Fruit fly (Drosophila melanogaster) whole organism, embryonic: Measurements from ENCODE around the gene CG42465.

Experiments
- Bgb ChIP-seq: fragments of 200-800 bp; sonication (Bioruptor generic); IDR thresholded peaks from 2 replicates; pipeline ENCODE4 v1.3.6; 2022; ENCODE audit warnings: missing biosample characterization, missing genetic modification characterization; ENCODE audit not compliant: partially characterized antibody
- CG1024 ChIP-seq: fragments of 200-800 bp; sonication (Bioruptor generic); IDR thresholded peaks from 2 replicates; pipeline ENCODE4 v1.3.6; 2022; ENCODE audit warnings: missing biosample characterization, missing genetic modification characterization
- CG10959 ChIP-seq: fragments of 200-800 bp; sonication (Bioruptor generic); IDR thresholded peaks from 2 replicates; pipeline ENCODE4 v1.3.6; 2022; ENCODE audit warnings: missing biosample characterization, missing genetic modification characterization
- CG11560 ChIP-seq: fragments of 200-800 bp; sonication (Bioruptor generic); IDR thresholded peaks from 3 replicates; pipeline ENCODE4 v1.3.6; 2022; ENCODE audit warnings: missing biosample characterization, missing genetic modification characterization
- CG12071 ChIP-seq: fragments of 200-800 bp; sonication (Bioruptor generic); optimal IDR thresholded peaks from 3 replicates; lab custom pipeline; 2018; ENCODE audit warnings: missing biosample characterization, mild to moderate bottlenecking, missing genetic modification characterization
- CG12236 ChIP-seq: fragments of 200-800 bp; sonication (Bioruptor generic); optimal IDR thresholded peaks from 2 replicates; lab custom pipeline; 2016; ENCODE audit warnings: missing biosample characterization, missing genetic modification characterization
- CG13424 ChIP-seq: fragments of 200-800 bp; sonication (Bioruptor generic); optimal IDR thresholded peaks from 2 replicates; lab custom pipeline; 2019; ENCODE audit warnings: missing biosample characterization, mild to moderate bottlenecking, missing genetic modification characterization, moderate library complexity
- CG14441 ChIP-seq: fragments of 200-800 bp; sonication (Bioruptor generic); IDR thresholded peaks from 2 replicates; pipeline ENCODE4 v1.3.6; 2022; ENCODE audit warnings: missing biosample characterization, missing genetic modification characterization
- CG15696 ChIP-seq: fragments of 200-800 bp; sonication (Bioruptor generic); optimal IDR thresholded peaks from 2 replicates; lab custom pipeline; 2019; ENCODE audit warnings: missing biosample characterization, mild to moderate bottlenecking, missing genetic modification characterization, moderate library complexity
- CG16815 ChIP-seq: fragments of 200-800 bp; sonication (Bioruptor generic); optimal IDR thresholded peaks from 3 replicates; lab custom pipeline; 2017; ENCODE audit warnings: missing biosample characterization, mild to moderate bottlenecking, missing genetic modification characterization
- CG16863 ChIP-seq: fragments of 200-800 bp; sonication (Bioruptor generic); optimal IDR thresholded peaks from 3 replicates; lab custom pipeline; 2016; ENCODE audit warnings: missing biosample characterization, missing genetic modification characterization
- CG17359 ChIP-seq: fragments of 200-800 bp; sonication (Bioruptor generic); optimal IDR thresholded peaks from 3 replicates; lab custom pipeline; 2018; ENCODE audit warnings: missing biosample characterization, mild to moderate bottlenecking, missing genetic modification characterization, moderate library complexity
- CG18262 ChIP-seq: fragments of 200-800 bp; optimal IDR thresholded peaks from 3 replicates; lab custom pipeline; 2019; ENCODE audit warnings: missing biosample characterization, mild to moderate bottlenecking, missing genetic modification characterization, moderate library complexity
- CG2199 ChIP-seq: fragments of 200-800 bp; sonication (Bioruptor generic); IDR thresholded peaks from 3 replicates; pipeline ENCODE4 v1.3.6; 2022; ENCODE audit warnings: missing biosample characterization, missing genetic modification characterization
- CG2202 ChIP-seq: fragments of 200-800 bp; sonication (Bioruptor generic); optimal IDR thresholded peaks from 2 replicates; lab custom pipeline; 2018; ENCODE audit warnings: missing biosample characterization, mild to moderate bottlenecking, missing genetic modification characterization
- CG2678 ChIP-seq: fragments of 200-800 bp; sonication (Bioruptor generic); optimal IDR thresholded peaks from 3 replicates; lab custom pipeline; 2019; ENCODE audit warnings: missing biosample characterization, mild to moderate bottlenecking, missing genetic modification characterization, moderate library complexity
- CG2875 ChIP-seq: fragments of 200-800 bp; sonication (Bioruptor generic); optimal IDR thresholded peaks from 2 replicates; lab custom pipeline; 2017; ENCODE audit warnings: missing biosample characterization, mild to moderate bottlenecking, missing genetic modification characterization, missing genetic modification reagents
- CG34376 ChIP-seq: fragments of 200-800 bp; sonication (Bioruptor generic); optimal IDR thresholded peaks from 2 replicates; lab custom pipeline; 2018; ENCODE audit warnings: missing biosample characterization, mild to moderate bottlenecking, missing genetic modification characterization
- CG34422 ChIP-seq: fragments of 200-800 bp; sonication (Bioruptor generic); IDR thresholded peaks from 3 replicates; pipeline ENCODE4 v1.3.6; 2022; ENCODE audit warnings: missing biosample characterization, missing genetic modification characterization
- CG4404 ChIP-seq: fragments of 200-800 bp; sonication (Bioruptor generic); IDR thresholded peaks from 2 replicates; pipeline ENCODE4 v1.3.6; 2022; ENCODE audit warnings: missing biosample characterization, missing genetic modification characterization
- CG4617 ChIP-seq: fragments of 200-800 bp; sonication (Bioruptor generic); optimal IDR thresholded peaks from 3 replicates; lab custom pipeline; 2016; ENCODE audit warnings: missing biosample characterization, missing genetic modification characterization, borderline replicate concordance
- CG4820 ChIP-seq: fragments of 200-800 bp; sonication (Bioruptor generic); optimal IDR thresholded peaks from 3 replicates; lab custom pipeline; 2016; ENCODE audit warnings: missing biosample characterization, missing genetic modification characterization
- Doc2 ChIP-seq: fragments of 200-800 bp; sonication (Bioruptor generic); IDR thresholded peaks from 2 replicates; pipeline ENCODE4 v1.3.6; 2022; ENCODE audit warnings: missing biosample characterization, missing genetic modification characterization
- Fer3 ChIP-seq: fragments of 200-800 bp; sonication (Bioruptor generic); optimal IDR thresholded peaks from 2 replicates; lab custom pipeline; 2018; ENCODE audit warnings: missing biosample characterization, mild to moderate bottlenecking, missing genetic modification characterization, moderate library complexity
- Hr39 ChIP-seq: fragments of >200 bp; optimal IDR thresholded peaks from 2 replicates; lab custom pipeline; 2017
- Hr51 ChIP-seq, 2 experiments: fragments of 200-800 bp; sonication (Bioruptor generic); optimal IDR thresholded peaks; 2 replicates in 1 of 2; 3 replicates in 1 of 2; lab custom pipeline; 2016 to 2018; ENCODE audit warnings: missing biosample characterization in 2 of 2, missing genetic modification characterization in 2 of 2, mild to moderate bottlenecking in 1 of 2, moderate library complexity in 1 of 2
- Hr78 ChIP-seq, 2 experiments: fragments of 200-800 bp in 1 of 2; fragments of >200 bp in 1 of 2; sonication (Bioruptor generic) in 1 of 2; optimal IDR thresholded peaks; 2 replicates each; lab custom pipeline; 2017 to 2019; ENCODE audit warnings: missing biosample characterization in 2 of 2, missing genetic modification characterization in 2 of 2, mild to moderate bottlenecking in 1 of 2, moderate library complexity in 1 of 2
- Nf-YB ChIP-seq: fragments of 200-800 bp; sonication (Bioruptor generic); optimal IDR thresholded peaks from 3 replicates; lab custom pipeline; 2019; ENCODE audit warnings: missing biosample characterization, mild to moderate bottlenecking, missing genetic modification characterization, moderate library complexity
- Opbp ChIP-seq: fragments of 200-800 bp; sonication (Bioruptor generic); IDR thresholded peaks from 3 replicates; pipeline ENCODE4 v1.3.6; 2022; ENCODE audit warnings: missing biosample characterization, missing genetic modification characterization; ENCODE audit not compliant: partially characterized antibody
- Poxn ChIP-seq: fragments of 200-800 bp; sonication (Bioruptor generic); IDR thresholded peaks from 2 replicates; pipeline ENCODE4 v1.3.6; 2022; ENCODE audit warnings: missing biosample characterization, missing genetic modification characterization
- Sry-δ ChIP-seq: fragments of 200-800 bp; sonication (Bioruptor generic); optimal IDR thresholded peaks from 2 replicates; lab custom pipeline; 2016; ENCODE audit warnings: missing biosample characterization, missing genetic modification characterization
- abd-A ChIP-seq: fragments of 200-800 bp; sonication (Bioruptor generic); optimal IDR thresholded peaks from 3 replicates; lab custom pipeline; 2019; ENCODE audit warnings: missing biosample characterization, mild to moderate bottlenecking, missing genetic modification characterization, moderate library complexity
- cg ChIP-seq: fragments of 200-800 bp; sonication (Bioruptor generic); optimal IDR thresholded peaks from 3 replicates; lab custom pipeline; 2019; ENCODE audit warnings: missing biosample characterization, mild to moderate bottlenecking, missing genetic modification characterization, moderate library complexity
- crp ChIP-seq, 2 experiments: fragments of 200-800 bp; sonication (Bioruptor generic); optimal IDR thresholded peaks; 2 replicates in 1 of 2; 3 replicates in 1 of 2; lab custom pipeline; 2017; ENCODE audit warnings: missing biosample characterization in 2 of 2, missing genetic modification characterization in 2 of 2, mild to moderate bottlenecking in 1 of 2, moderate library complexity in 1 of 2
- fru ChIP-seq: fragments of >200 bp; optimal IDR thresholded peaks from 2 replicates; lab custom pipeline; 2017
- fu2 ChIP-seq: fragments of 200-800 bp; sonication (Bioruptor generic); optimal IDR thresholded peaks from 2 replicates; lab custom pipeline; 2016; ENCODE audit warnings: missing biosample characterization, missing genetic modification characterization
- gem ChIP-seq: fragments of 200-800 bp; sonication (Bioruptor generic); optimal IDR thresholded peaks from 2 replicates; lab custom pipeline; 2019; ENCODE audit warnings: missing biosample characterization, mild to moderate bottlenecking, missing genetic modification characterization, moderate library complexity
- hkb ChIP-seq, 2 experiments: fragments of 200-800 bp in 1 of 2; fragments of >200 bp in 1 of 2; sonication (Bioruptor generic) in 1 of 2; IDR thresholded peaks in 1 of 2; optimal IDR thresholded peaks in 1 of 2; 2 replicates each; pipeline versions ENCODE4 v1.3.6 to Lab custom; 2017 to 2022; ENCODE audit warnings: missing biosample characterization in 1 of 2, missing genetic modification characterization in 1 of 2
- jumu ChIP-seq: fragments of 200-800 bp; sonication (Bioruptor generic); optimal IDR thresholded peaks from 3 replicates; lab custom pipeline; 2016; ENCODE audit warnings: missing biosample characterization, missing genetic modification characterization
- nerfin-2 ChIP-seq: fragments of 200-800 bp; sonication (Bioruptor generic); IDR thresholded peaks from 2 replicates; pipeline ENCODE4 v1.3.6; 2022; ENCODE audit warnings: missing biosample characterization, missing genetic modification characterization; ENCODE audit not compliant: partially characterized antibody
- oc ChIP-seq: fragments of 200-800 bp; sonication (Bioruptor generic); optimal IDR thresholded peaks from 2 replicates; lab custom pipeline; 2018; ENCODE audit warnings: missing biosample characterization, mild to moderate bottlenecking, missing genetic modification characterization, moderate library complexity
- odd ChIP-seq: fragments of 200-800 bp; sonication (Bioruptor generic); optimal IDR thresholded peaks from 2 replicates; lab custom pipeline; 2017; ENCODE audit warnings: missing biosample characterization, mild to moderate bottlenecking, missing genetic modification characterization
- peb ChIP-seq: fragments of 200-800 bp; sonication (Bioruptor generic); IDR thresholded peaks from 2 replicates; pipeline ENCODE4 v1.3.6; 2022; ENCODE audit warnings: missing biosample characterization, missing genetic modification characterization
- sqz ChIP-seq: fragments of 200-800 bp; sonication (Bioruptor generic); optimal IDR thresholded peaks from 3 replicates; lab custom pipeline; 2018; ENCODE audit warnings: missing biosample characterization, mild to moderate bottlenecking, missing genetic modification characterization
- tin ChIP-seq: fragments of 200-800 bp; sonication (Bioruptor generic); optimal IDR thresholded peaks from 3 replicates; lab custom pipeline; 2016; ENCODE audit warnings: missing biosample characterization, missing genetic modification characterization
- toy ChIP-seq: fragments of 200-800 bp; sonication (Bioruptor generic); IDR thresholded peaks from 2 replicates; pipeline ENCODE4 v1.3.6; 2022; ENCODE audit warnings: missing biosample characterization, missing genetic modification characterization
- usp ChIP-seq: fragments of >200 bp; optimal IDR thresholded peaks from 2 replicates; lab custom pipeline; 2017; ENCODE audit warnings: missing biosample characterization, missing genetic modification characterization
- yki ChIP-seq: fragments of >200 bp; optimal IDR thresholded peaks from 3 replicates; lab custom pipeline; 2018
- zen2 ChIP-seq: fragments of 200-800 bp; sonication (Bioruptor generic); IDR thresholded peaks from 3 replicates; pipeline ENCODE4 v1.3.6; 2022; ENCODE audit warnings: missing biosample characterization, missing genetic modification characterization; ENCODE audit not compliant: partially characterized antibody
- zf30C ChIP-seq: fragments of 200-800 bp; sonication (Bioruptor generic); optimal IDR thresholded peaks from 3 replicates; lab custom pipeline; 2018; ENCODE audit warnings: missing biosample characterization, mild to moderate bottlenecking, missing genetic modification characterization

The CG42465 gene

DNA sequence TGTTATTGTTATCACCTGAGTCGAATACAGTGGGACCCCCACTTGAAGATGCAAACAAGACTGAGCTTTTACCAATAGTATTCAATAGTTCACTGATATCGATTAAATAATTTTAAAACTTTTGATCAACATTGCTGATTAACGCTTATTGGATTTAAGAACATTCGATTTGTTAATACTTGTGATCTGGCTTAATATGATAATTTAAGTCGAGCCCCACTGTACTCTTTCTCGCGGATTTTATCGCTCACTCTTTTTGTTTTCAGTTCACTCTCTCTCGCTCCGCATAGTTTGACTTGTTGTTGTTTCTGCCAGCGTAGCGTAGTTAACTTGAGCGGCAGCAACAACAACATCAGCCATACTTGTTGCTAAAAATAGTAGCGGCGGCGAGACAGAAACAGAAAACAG lies 44.3 kb upstream of the CG42465 start (continued):
- TF ChIP-seq CG12071 (GFP tag; lab: Kevin White, UChicago) (peak; percentile 99), cg (GFP tag; lab: Kevin White, UChicago) (no peak), CG15696 (tag; lab: Kevin White, UChicago) (peak; percentile 96), CG2202 (tag; lab: Kevin White, UChicago) (peak; percentile 97), zen2 (no peak), gem (tag; lab: Kevin White, UChicago) (peak; percentile 99), CG16863 (peak; percentile 98), tin (peak; percentile 98), CG2678 (peak; percentile 99), CG4617 (peak; percentile 97), fru (no peak), Bgb (GFP tag; lab: Robert Waterston, UW) (no peak), CG10959 (GFP tag; lab: Robert Waterston, UW) (peak; percentile 97), usp (GFP tag; lab: Kevin White, UChicago) (no peak), CG17359 (tag; lab: Kevin White, UChicago) (peak; percentile 99), Hr39 (no peak), CG12236 (GFP tag; lab: Kevin White, UChicago) (peak; percentile 97), CG1024 (GFP tag; lab: Robert Waterston, UW) (peak; percentile 94), Hr51 (GFP tag; optimal IDR thresholded peaks at IDR 0.05; lab: Kevin White, UChicago) (peak; percentile 96 to 98), peb (GFP tag; lab: Robert Waterston, UW) (peak; percentile 97), Opbp (GFP tag; lab: Robert Waterston, UW) (no peak), Hr78 (GFP tag; optimal IDR thresholded peaks at IDR 0.05; lab: Kevin White, UChicago) (peak in 1 of 2 experiments; percentile 93), fu2 (GFP tag; lab: Kevin White, UChicago) (peak; percentile 98), jumu (peak; percentile 98), Sry-δ (peak; percentile 76), oc (tag; lab: Kevin White, UChicago) (peak; percentile 98), Fer3 (tag; lab: Kevin White, UChicago) (peak; percentile 98), nerfin-2 (GFP tag; lab: Robert Waterston, UW) (no peak), Doc2 (GFP tag; lab: Robert Waterston, UW) (peak; percentile 88), crp (GFP tag; optimal IDR thresholded peaks at IDR 0.05; lab: Kevin White, UChicago) (peak in 1 of 2 experiments; percentile 68), CG4820 (GFP tag; lab: Kevin White, UChicago) (peak; percentile 98), CG34422 (GFP tag; lab: Robert Waterston, UW) (peak; percentile 98), hkb (optimal IDR thresholded peaks at IDR 0.05; lab: Kevin White, UChicago) (no peak), hkb (GFP tag; IDR thresholded peaks at IDR 0.05; lab: Robert Waterston, UW) (peak; percentile 99), CG13424 (peak; percentile 99), abd-A (tag; lab: Kevin White, UChicago) (peak; percentile 96), CG11560 (tag; lab: Robert Waterston, UW) (peak; percentile 88), CG34376 (GFP tag; lab: Kevin White, UChicago) (peak; percentile 99), yki (peak; percentile 30), odd (GFP tag; lab: Kevin White, UChicago) (peak; percentile 98), zf30C (GFP tag; lab: Kevin White, UChicago) (peak; percentile 49), CG2875 (GFP tag; lab: Kevin White, UChicago) (peak; percentile 97), sqz (peak; percentile 97), CG16815 (GFP tag; lab: Kevin White, UChicago) (peak; percentile 96), toy (GFP tag; lab: Robert Waterston, UW) (peak; percentile 92), CG14441 (GFP tag; lab: Robert Waterston, UW) (peak; percentile 97), Poxn (GFP tag; lab: Robert Waterston, UW) (peak; percentile 93), CG2199 (GFP tag; lab: Robert Waterston, UW) (peak; percentile 91), CG4404 (GFP tag; lab: Robert Waterston, UW) (peak; percentile 95), CG18262 (tag; lab: Kevin White, UChicago) (peak; percentile 98), Nf-YB (GFP tag; lab: Kevin White, UChicago) (peak; percentile 89)
